Worm (Caenorhabditis elegans): ENCODE results near the gene mig-21.

The mig-21 gene

DNA sequence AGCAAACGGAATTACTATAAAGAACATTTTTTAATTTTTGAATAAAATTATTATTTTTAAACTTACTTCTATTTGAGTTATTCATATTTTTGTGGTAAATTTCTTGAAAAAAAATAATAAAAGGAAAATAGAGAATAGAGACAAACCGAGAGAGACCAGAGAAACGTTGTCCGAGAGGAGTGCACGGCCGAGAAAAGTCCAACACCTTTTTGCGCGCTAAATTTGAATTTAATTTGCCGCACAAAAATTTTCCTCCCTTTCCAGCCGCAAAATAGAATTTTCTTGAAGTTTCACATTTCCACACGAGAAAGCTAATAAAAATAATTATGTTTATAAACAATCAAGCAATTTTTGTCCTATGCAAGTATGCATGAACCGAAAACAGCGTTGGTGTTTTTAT lies 6.4 kb downstream of the mig-21 start, which contains the start of the genes F01F1.11 and F01F1.3 (continued):
- TF ChIP-seq dpl-1 (GFP tag; optimal IDR thresholded peaks at IDR 0.05) (peak; percentile 81), B0019.2 (GFP tag; conservative IDR thresholded peaks at IDR 0.05) (0 out of 2 replicates have a peak, but pooled peaks have one; percentile 15), madf-10 (tag; optimal IDR thresholded peaks at IDR 0.05) (peak; percentile 40), nhr-80 (tag; optimal IDR thresholded peaks at IDR 0.05) (no peak), madf-6 (GFP tag; IDR thresholded peaks at IDR 0.05) (peak; percentile 80), nhr-120 (GFP tag; IDR thresholded peaks at IDR 0.05) (no peak), nfyb-1 (GFP tag; IDR thresholded peaks at IDR 0.05) (peak; percentile 64; the same call in 1 of the 2 replicates), attf-3 (GFP tag; conservative IDR thresholded peaks at IDR 0.05) (peak; percentile 69), cebp-1 (GFP tag; IDR thresholded peaks at IDR 0.05) (no peak), cebp-1 (tag; optimal IDR thresholded peaks at IDR 0.05) (peak; percentile 37), F39B2.1 (GFP tag; IDR thresholded peaks at IDR 0.05) (no peak)

DNA sequence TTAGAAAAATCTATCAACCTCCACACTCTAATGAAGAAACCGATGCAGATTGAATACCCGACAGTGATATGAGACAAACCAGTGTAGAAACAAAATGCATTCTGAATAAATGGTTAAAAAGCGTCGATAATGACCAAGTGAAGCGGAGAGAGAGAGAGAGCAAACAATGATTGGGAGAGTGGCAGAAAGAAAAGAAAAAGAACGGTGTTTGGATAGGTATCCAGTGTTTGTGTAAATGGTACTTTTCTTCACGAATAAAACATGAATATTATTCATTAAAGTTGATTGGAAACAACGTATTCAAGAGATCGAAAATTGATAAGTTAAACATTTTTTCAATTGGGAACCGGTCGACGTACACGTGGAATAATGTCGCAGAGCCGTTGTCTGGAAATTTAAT lies 8.8 kb downstream of the mig-21 start, which contains the start of gene F01F1.15:
F01F1.15 (minus strand) TSS at position 101 of the 400 bp plus-strand sequence.
- no peak for TF ChIP-seq Y67H2A.10 (GFP tag; conservative IDR thresholded peaks at IDR 0.05)
- TF ChIP-seq sdz-38 (tag; optimal IDR thresholded peaks at IDR 0.05): no peak
- no peak for TF ChIP-seq dpff-1 (tag; optimal IDR thresholded peaks at IDR 0.05)
- no peak for TF ChIP-seq sptf-2 (GFP tag; optimal IDR thresholded peaks at IDR 0.05)
- TF ChIP-seq fkh-3 (tag; optimal IDR thresholded peaks at IDR 0.05): no peak
- no peak for TF ChIP-seq akir-1 (GFP tag; optimal IDR thresholded peaks at IDR 0.05)
- no peak for TF ChIP-seq mes-4 (tag; optimal IDR thresholded peaks at IDR 0.05)
- TF ChIP-seq lsl-1 (GFP tag; optimal IDR thresholded peaks at IDR 0.05): no peak
- no peak for TF ChIP-seq hrde-1 (tag; optimal IDR thresholded peaks at IDR 0.05; ENCODE audit: borderline replicate concordance)
- no peak for TF ChIP-seq snpc-1.1 (tag; optimal IDR thresholded peaks at IDR 0.05; ENCODE audit: insufficient read depth)
- no peak for TF ChIP-seq ztf-6 (GFP tag; IDR thresholded peaks at IDR 0.05)
- TF ChIP-seq snpc-1.3 (tag; optimal IDR thresholded peaks at IDR 0.05; ENCODE audit: insufficient read depth): no peak
- TF ChIP-seq atf-7 (tag; optimal IDR thresholded peaks at IDR 0.05): no peak
- TF ChIP-seq lin-54 (GFP tag; optimal IDR thresholded peaks at IDR 0.05): no peak
- TF ChIP-seq tbx-9 (tag; optimal IDR thresholded peaks at IDR 0.05; ENCODE audit: borderline replicate concordance): no peak
- TF ChIP-seq Y79H2A.3 (GFP tag; conservative IDR thresholded peaks at IDR 0.05): no peak
- TF ChIP-seq ztf-26 (tag; optimal IDR thresholded peaks at IDR 0.05): no peak

- TF ChIP-seq F52B5.7 (tag; optimal IDR thresholded peaks at IDR 0.05) (no peak), Y53F4B.3 (GFP tag; IDR thresholded peaks at IDR 0.05) (no peak), B0336.3 (GFP tag; IDR thresholded peaks at IDR 0.05) (no peak), Y95B8A.8 (GFP tag; IDR thresholded peaks at IDR 0.05) (no peak), bed-2 (GFP tag; IDR thresholded peaks at IDR 0.05) (no peak), Y56A3A.18 (GFP tag; IDR thresholded peaks at IDR 0.05) (no peak), gei-17 (GFP tag; optimal IDR thresholded peaks at IDR 0.05) (no peak)
These were observed 9.8 kb downstream of the mig-21 start, which contains the start of gene eng-1 for ce11 chrIII:5868401-5868800. TSS of gene eng-1 (minus strand) at chrIII:5868501.

ce11 chrIII:5864270-5864669 lies 13.9 kb downstream of the mig-21 start, which contains the start of gene rabn-5:
TSS of gene rabn-5 (plus strand) at chrIII:5864553.
- TF ChIP-seq cebp-1 (GFP tag; IDR thresholded peaks at IDR 0.05) (no peak), cebp-1 (tag; optimal IDR thresholded peaks at IDR 0.05) (peak; percentile 7), F57C9.4 (tag; optimal IDR thresholded peaks at IDR 0.05) (no peak)
